Worm (Caenorhabditis elegans) whole organism, young adult: ENCODE results near the gene F48E3.2.

ENCODE experiments used
- B0019.2 ChIP-seq: fragments of 200-800 bp; sonication (Bioruptor generic); conservative IDR thresholded peaks from 2 replicates; pipeline ENCODE4 v1.3.6; 2022; ENCODE audit warnings: missing genetic modification reagents, missing genetic modification characterization, missing compliant biosample characterization
- B0336.3 ChIP-seq: fragments of 200-800 bp; sonication (Bioruptor generic); IDR thresholded peaks from 2 replicates; pipeline ENCODE4 v1.3.6; 2022; ENCODE audit warnings: missing genetic modification characterization, missing compliant biosample characterization
- C06A6.2 ChIP-seq: fragments of 200-800 bp; sonication (Bioruptor generic); conservative IDR thresholded peaks from 2 replicates; pipeline ENCODE4 v1.3.6; 2022; ENCODE audit warnings: missing genetic modification characterization, missing compliant biosample characterization
- T07F8.4 ChIP-seq: sonication (generic microtip); optimal IDR thresholded peaks from 2 replicates; lab custom pipeline; 2016; ENCODE audit warnings: mild to moderate bottlenecking, missing genetic modification characterization, moderate library complexity, missing compliant biosample characterization
- Y95B8A.8 ChIP-seq: fragments of 200-800 bp; sonication (Bioruptor generic); IDR thresholded peaks from 2 replicates; pipeline ENCODE4 v1.3.6; 2022; ENCODE audit warnings: missing genetic modification reagents, missing genetic modification characterization, missing compliant biosample characterization
- ama-1 ChIP-seq, 3 experiments: fragments of 150-350 bp in 1 of 3; sonication (generic microtip) in 2 of 3; optimal IDR thresholded peaks; 2 replicates each; lab custom pipeline; 2014 to 2018; ENCODE audit warnings: missing biosample characterization in 2 of 3, missing genetic modification characterization in 2 of 3, missing genetic modification reagents in 2 of 3
- aptf-3 ChIP-seq: fragments of 200-800 bp; sonication (Bioruptor generic); IDR thresholded peaks from 2 replicates; pipeline ENCODE4 v1.3.6; 2022; ENCODE audit warnings: missing genetic modification characterization, missing compliant biosample characterization
- bed-2 ChIP-seq: fragments of 200-800 bp; sonication (Bioruptor generic); IDR thresholded peaks from 2 replicates; pipeline ENCODE4 v1.3.6; 2022; ENCODE audit warnings: missing genetic modification reagents, missing genetic modification characterization, missing compliant biosample characterization
- ceh-40 ChIP-seq: fragments of 200-800 bp; sonication (Bioruptor generic); IDR thresholded peaks from 2 replicates; pipeline ENCODE4 v1.3.6; 2022; ENCODE audit warnings: missing genetic modification characterization, missing compliant biosample characterization
- him-1 ChIP-seq: sonication (generic microtip); optimal IDR thresholded peaks from 2 replicates; lab custom pipeline; 2016; ENCODE audit warnings: missing genotype, missing genetic modification reagents, missing genetic modification characterization, missing compliant biosample characterization
- mxl-1 ChIP-seq: sonication (generic microtip); optimal IDR thresholded peaks from 2 replicates; lab custom pipeline; 2016; ENCODE audit warnings: missing genetic modification characterization, missing compliant biosample characterization
- nhr-90 ChIP-seq: sonication (generic microtip); optimal IDR thresholded peaks from 2 replicates; lab custom pipeline; 2016; ENCODE audit warnings: missing genotype, mild to moderate bottlenecking, missing genetic modification characterization, missing compliant biosample characterization
- rec-8 ChIP-seq, 2 experiments: sonication (generic microtip); optimal IDR thresholded peaks; 2 replicates each; lab custom pipeline; 2016; ENCODE audit warnings: mild to moderate bottlenecking in 2 of 2, missing genetic modification characterization in 2 of 2, missing genetic modification reagents in 2 of 2, missing genotype in 2 of 2, missing biosample characterization in 1 of 2, missing compliant biosample characterization in 1 of 2, moderate library complexity in 1 of 2

DNA sequence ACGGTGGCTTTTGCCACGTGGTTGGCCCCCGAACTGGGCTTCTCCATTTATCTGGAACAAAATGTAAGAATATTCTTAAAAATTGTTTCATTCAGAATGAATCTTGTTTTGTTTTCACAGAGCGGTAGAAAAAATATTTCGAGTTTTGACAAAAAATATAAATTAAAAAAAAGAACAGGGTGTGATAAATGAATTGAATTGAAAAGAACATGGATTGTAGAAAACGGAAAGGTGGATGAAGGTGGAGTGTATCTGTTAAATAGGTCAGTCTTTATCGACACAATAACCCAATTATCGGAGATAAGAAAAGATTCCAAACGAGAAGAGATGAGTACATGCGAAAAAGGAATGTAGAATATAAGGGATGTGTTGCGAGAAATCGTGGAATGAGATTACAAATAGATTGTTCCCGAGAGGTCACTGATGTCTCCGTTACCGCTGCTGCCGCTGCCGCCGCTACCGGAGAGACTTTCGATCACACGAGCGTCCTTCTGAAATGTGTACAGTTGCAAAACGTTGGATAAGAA is 44.9 kb upstream of the F48E3.2 start, which contains the start of gene dpy-7:
- TF ChIP-seq C06A6.2 (GFP tag; lab: Robert Waterston, UW): no peak
- TF ChIP-seq him-1 (tag; lab: Kevin White, UChicago): no peak
- TF ChIP-seq mxl-1 (tag; lab: Kevin White, UChicago): no peak
- TF ChIP-seq nhr-90 (tag; lab: Kevin White, UChicago): no peak
- no peak for TF ChIP-seq bed-2
- no peak for TF ChIP-seq B0336.3
- no peak for TF ChIP-seq ama-1 (optimal IDR thresholded peaks at IDR 0.05; lab: Kevin White, UChicago)
- TF ChIP-seq ama-1 (GFP tag; optimal IDR thresholded peaks at IDR 0.05; lab: Kevin White, UChicago): no peak
- no peak for TF ChIP-seq T07F8.4 (tag; lab: Kevin White, UChicago)
- TF ChIP-seq B0019.2 (GFP tag; lab: Robert Waterston, UW): no peak
- no peak for TF ChIP-seq rec-8 (tag; optimal IDR thresholded peaks at IDR 0.05; lab: Kevin White, UChicago)
- no peak for TF ChIP-seq Y95B8A.8 (GFP tag; lab: Robert Waterston, UW)
- no peak for TF ChIP-seq ceh-40 (GFP tag; lab: Robert Waterston, UW)
- no peak for TF ChIP-seq aptf-3
